Worm (Caenorhabditis elegans) whole organism, L4 larva: ENCODE results near the gene rmif-2.
A peak's percentile ranks its signal among the peaks of the same experiment; 100 is the strongest.
"Not testable (repeated sequence)": the region's sequence is repeated elsewhere in the genome, so short reads cannot be mapped to it uniquely, and the experiment has no call there.

Experiments used
- F10B5.3 ChIP-seq: sonication (generic microtip); optimal IDR thresholded peaks from 2 replicates; lab custom pipeline; 2016; ENCODE audit warnings: mild to moderate bottlenecking, missing genetic modification characterization, missing compliant biosample characterization
- F44E2.7 ChIP-seq: fragments of 200-800 bp; sonication (Bioruptor generic); IDR thresholded peaks from 2 replicates; pipeline ENCODE4 v2.1.2; 2022; ENCODE audit warnings: missing genetic modification characterization, missing compliant biosample characterization
- R02D3.7 ChIP-seq: fragments of 150-350 bp; sonication (generic microtip); optimal IDR thresholded peaks from 3 replicates; lab custom pipeline; 2014; ENCODE audit warnings: missing biosample characterization, missing genetic modification characterization
- Y105C5A.15 ChIP-seq: fragments of 200-800 bp; sonication (Bioruptor generic); IDR thresholded peaks from 2 replicates; pipeline ENCODE4 v1.3.6; 2022; ENCODE audit warnings: missing genetic modification characterization, missing compliant biosample characterization
- Y48G9A.11 ChIP-seq: fragments of 200-800 bp; sonication (Bioruptor generic); IDR thresholded peaks from 2 replicates; pipeline ENCODE4 v1.3.6; 2022; ENCODE audit warnings: missing genetic modification reagents, missing genetic modification characterization, missing compliant biosample characterization
- aha-1 ChIP-seq: fragments of 150-350 bp; peaks from one replicate; lab custom pipeline; 2014; ENCODE audit warnings: missing biosample characterization, missing genetic modification characterization
- aly-2 ChIP-seq: sonication (generic microtip); optimal IDR thresholded peaks from 2 replicates; lab custom pipeline; 2018; ENCODE audit warnings: missing biosample characterization, missing genetic modification characterization
- attf-4 ChIP-seq: sonication (generic microtip); optimal IDR thresholded peaks from 3 replicates; lab custom pipeline; 2017; ENCODE audit warnings: missing biosample characterization, missing genetic modification characterization
- ceh-20 ChIP-seq: fragments of 200-800 bp; sonication (Bioruptor generic); IDR thresholded peaks from 2 replicates; pipeline ENCODE4 v1.3.6; 2022; ENCODE audit warnings: missing genetic modification reagents, missing genetic modification characterization, missing compliant biosample characterization
- ceh-32 ChIP-seq: sonication (generic microtip); optimal IDR thresholded peaks from 2 replicates; lab custom pipeline; 2016; ENCODE audit warnings: mild to moderate bottlenecking, missing genetic modification characterization, missing compliant biosample characterization; ENCODE audit not compliant: poor library complexity
- ceh-62 ChIP-seq: sonication (generic microtip); optimal IDR thresholded peaks from 2 replicates; lab custom pipeline; 2017; ENCODE audit warnings: missing biosample characterization, missing genetic modification characterization
- ces-1 ChIP-seq: fragments of 150-350 bp; sonication (generic microtip); optimal IDR thresholded peaks from 4 replicates; lab custom pipeline; 2014; ENCODE audit warnings: missing biosample characterization, missing genetic modification reagents, missing genetic modification characterization
- ctbp-1 ChIP-seq: fragments of 200-800 bp; sonication (Bioruptor generic); IDR thresholded peaks from 2 replicates; pipeline ENCODE4 v1.3.6; 2022; ENCODE audit warnings: missing genetic modification reagents, missing genetic modification characterization, missing compliant biosample characterization
- daf-12 ChIP-seq: fragments of 150-350 bp; optimal IDR thresholded peaks from 2 replicates; lab custom pipeline; 2014; ENCODE audit warnings: missing biosample characterization, missing genetic modification reagents, missing genetic modification characterization
- daf-16 ChIP-seq, 3 experiments: sonication (generic microtip); optimal IDR thresholded peaks; 2 replicates each; lab custom pipeline; 2016 to 2017; ENCODE audit warnings: missing genetic modification characterization in 3 of 3, missing genetic modification reagents in 3 of 3, mild to moderate bottlenecking in 2 of 3, missing compliant biosample characterization in 2 of 3, missing biosample characterization in 1 of 3, moderate library complexity in 1 of 3
- daf-19 ChIP-seq: fragments of 200-800 bp; sonication (Bioruptor generic); conservative IDR thresholded peaks from 2 replicates; pipeline ENCODE4 v1.3.6; 2022; ENCODE audit warnings: missing genetic modification characterization, missing compliant biosample characterization
- daf-8 ChIP-seq: fragments of 200-800 bp; sonication (Bioruptor generic); IDR thresholded peaks from 2 replicates; pipeline ENCODE4 v1.3.6; 2022; ENCODE audit warnings: missing genetic modification characterization, missing compliant biosample characterization
- dmd-6 ChIP-seq: fragments of 200-800 bp; sonication (Bioruptor generic); IDR thresholded peaks from 2 replicates; pipeline ENCODE4 v1.3.6; 2022; ENCODE audit warnings: missing genetic modification reagents, missing genetic modification characterization, missing compliant biosample characterization
- dmd-9 ChIP-seq: fragments of 200-800 bp; sonication (Bioruptor generic); IDR thresholded peaks from 2 replicates; pipeline ENCODE4 v1.3.6; 2022; ENCODE audit warnings: missing genetic modification reagents, missing genetic modification characterization, missing compliant biosample characterization
- dve-1 ChIP-seq: sonication (generic microtip); optimal IDR thresholded peaks from 2 replicates; lab custom pipeline; 2017; ENCODE audit warnings: antibody characterized with exemption, mild to moderate bottlenecking, missing genetic modification characterization, missing compliant biosample characterization; ENCODE audit not compliant: insufficient read depth
- hif-1 ChIP-seq, 2 experiments: sonication (generic microtip); optimal IDR thresholded peaks; 2 replicates each; lab custom pipeline; 2016 to 2017; ENCODE audit warnings: missing compliant biosample characterization in 2 of 2, missing genetic modification characterization in 2 of 2, missing genetic modification reagents in 2 of 2, missing genotype in 2 of 2, mild to moderate bottlenecking in 1 of 2
- hlh-11 ChIP-seq: fragments of 200-800 bp; sonication (Bioruptor generic); optimal IDR thresholded peaks from 2 replicates; lab custom pipeline; 2018; ENCODE audit warnings: mild to moderate bottlenecking, missing genetic modification characterization, missing compliant biosample characterization
- hlh-30 ChIP-seq: sonication (generic microtip); optimal IDR thresholded peaks from 2 replicates; lab custom pipeline; 2017; ENCODE audit warnings: antibody characterized with exemption, mild to moderate bottlenecking, missing genetic modification characterization, missing compliant biosample characterization; ENCODE audit not compliant: insufficient read depth
- hmg-1.1 ChIP-seq: fragments of 200-800 bp; sonication (Bioruptor generic); IDR thresholded peaks from 2 replicates; pipeline ENCODE4 v1.3.6; 2022; ENCODE audit warnings: missing genetic modification reagents, missing genetic modification characterization, missing compliant biosample characterization
- jun-1 ChIP-seq: fragments of 150-350 bp; optimal IDR thresholded peaks from 2 replicates; lab custom pipeline; 2014; ENCODE audit warnings: missing biosample characterization, missing genetic modification reagents, missing genetic modification characterization
- lin-15B ChIP-seq: fragments of 150-350 bp; sonication (generic microtip); optimal IDR thresholded peaks from 3 replicates; lab custom pipeline; 2014; ENCODE audit warnings: missing biosample characterization, missing genetic modification characterization
- madf-5 ChIP-seq, 2 experiments: fragments of 200-800 bp; sonication (Bioruptor generic); IDR thresholded peaks; 2 replicates each; pipeline ENCODE4 v1.3.6; 2022; ENCODE audit warnings: missing compliant biosample characterization in 2 of 2, missing genetic modification characterization in 2 of 2
- mdl-1 ChIP-seq, 2 experiments: fragments of 150-350 bp in 1 of 2; sonication (generic microtip) in 1 of 2; optimal IDR thresholded peaks; 2 replicates each; lab custom pipeline; 2014 to 2017; ENCODE audit warnings: missing biosample characterization in 2 of 2, missing genetic modification characterization in 2 of 2
- mes-2 ChIP-seq: sonication (generic microtip); optimal IDR thresholded peaks from 2 replicates; lab custom pipeline; 2016; ENCODE audit warnings: missing genotype, mild to moderate bottlenecking, missing genetic modification characterization, missing compliant biosample characterization; ENCODE audit not compliant: poor library complexity, severe bottlenecking
- mxl-3 ChIP-seq: fragments of 200-800 bp; sonication (Bioruptor generic); optimal IDR thresholded peaks from 2 replicates; lab custom pipeline; 2018; ENCODE audit warnings: mild to moderate bottlenecking, missing genetic modification characterization, missing compliant biosample characterization
- nhr-111 ChIP-seq: fragments of 200-800 bp; sonication (Bioruptor generic); optimal IDR thresholded peaks from 2 replicates; lab custom pipeline; 2018; ENCODE audit warnings: mild to moderate bottlenecking, missing genetic modification characterization, missing compliant biosample characterization
- nhr-28 ChIP-seq: fragments of 150-350 bp; optimal IDR thresholded peaks from 2 replicates; lab custom pipeline; 2014; ENCODE audit warnings: missing biosample characterization, missing genetic modification characterization
- nhr-42 ChIP-seq: fragments of 200-800 bp; sonication (Bioruptor generic); IDR thresholded peaks from 2 replicates; pipeline ENCODE4 v1.3.6; 2022; ENCODE audit warnings: missing genetic modification characterization, missing compliant biosample characterization
- nhr-76 ChIP-seq: fragments of 150-350 bp; optimal IDR thresholded peaks from 2 replicates; lab custom pipeline; 2014; ENCODE audit warnings: missing biosample characterization, missing genetic modification characterization
- nhr-77 ChIP-seq: fragments of 150-350 bp; optimal IDR thresholded peaks from 2 replicates; lab custom pipeline; 2014; ENCODE audit warnings: missing biosample characterization, missing genetic modification characterization
- php-3 ChIP-seq: fragments of 200-800 bp; sonication (Bioruptor generic); IDR thresholded peaks from 2 replicates; pipeline ENCODE4 v1.3.6; 2022; ENCODE audit warnings: missing genetic modification reagents, missing genetic modification characterization, missing compliant biosample characterization
- pqm-1 ChIP-seq: sonication (generic microtip); optimal IDR thresholded peaks from 2 replicates; lab custom pipeline; 2017; ENCODE audit warnings: missing biosample characterization, missing genetic modification characterization
- saeg-2 ChIP-seq: fragments of 200-800 bp; sonication (Bioruptor generic); IDR thresholded peaks from 2 replicates; pipeline ENCODE4 v1.3.6; 2022; ENCODE audit warnings: missing genetic modification reagents, missing genetic modification characterization, missing compliant biosample characterization
- skn-1 ChIP-seq: fragments of 150-350 bp; optimal IDR thresholded peaks from 2 replicates; lab custom pipeline; 2014; ENCODE audit warnings: missing biosample characterization, missing genetic modification characterization
- spr-3 ChIP-seq: fragments of 200-800 bp; sonication (Bioruptor generic); optimal IDR thresholded peaks from 2 replicates; lab custom pipeline; 2018; ENCODE audit warnings: mild to moderate bottlenecking, missing genetic modification characterization, missing compliant biosample characterization
- vab-7 ChIP-seq: fragments of 200-800 bp; sonication (Bioruptor generic); IDR thresholded peaks from 2 replicates; pipeline ENCODE4 v1.3.6; 2022; ENCODE audit warnings: missing genetic modification reagents, missing genetic modification characterization, missing compliant biosample characterization
- zag-1 ChIP-seq: fragments of 150-350 bp; optimal IDR thresholded peaks from 2 replicates; lab custom pipeline; 2014; ENCODE audit warnings: missing biosample characterization, missing genetic modification characterization
- zfp-2 ChIP-seq: sonication (generic microtip); optimal IDR thresholded peaks from 2 replicates; lab custom pipeline; 2016; ENCODE audit warnings: mild to moderate bottlenecking, missing genetic modification characterization, missing compliant biosample characterization
- ztf-11 ChIP-seq: fragments of 150-350 bp; optimal IDR thresholded peaks from 2 replicates; lab custom pipeline; 2014; ENCODE audit warnings: missing biosample characterization, missing genetic modification characterization

Gene rmif-2

ce11 chrIV:1182292-1182691 is at the start of gene rmif-2:
Gene rmif-2 (plus strand): TSS chrIV:1182592.
- TF ChIP-seq nhr-42; lin-15B (tag; lab: Kevin White, UChicago); nhr-76 (tag; lab: Kevin White, UChicago): not testable (repeated sequence)

DNA sequence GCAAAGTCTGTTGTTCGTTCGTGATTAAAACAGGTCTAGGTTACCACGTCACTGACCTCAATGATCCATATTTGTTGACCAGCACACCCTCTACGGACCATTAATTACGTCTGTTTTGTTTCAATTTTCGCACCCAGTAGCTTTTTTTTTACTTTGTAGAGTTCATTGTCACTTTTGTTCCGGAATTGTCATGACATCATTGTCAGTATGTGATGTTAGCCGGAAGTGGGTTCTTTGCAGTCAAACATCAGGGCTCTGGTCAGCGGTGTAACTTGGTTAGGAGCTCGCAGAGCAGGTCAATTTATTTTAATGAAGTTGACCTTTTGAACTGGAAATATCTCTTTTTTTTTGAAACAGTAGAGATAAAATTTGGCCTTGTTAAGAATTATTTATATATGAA is 45.7 kb upstream of the rmif-2 start, which contains the start of gene C44B12.6:
C44B12.6 (minus strand) TSS at position 101 of the 400 bp plus-strand sequence.
- no peak for TF ChIP-seq ctbp-1 (GFP tag; lab: Robert Waterston, UW)
- peak; percentile 38 for TF ChIP-seq aha-1 (tag; lab: Kevin White, UChicago)

- TF ChIP-seq mes-2 (tag; lab: Kevin White, UChicago) (no peak), nhr-77 (peak; percentile 26), spr-3 (GFP tag; lab: Kevin White, UChicago) (no peak), dmd-6 (GFP tag; lab: Robert Waterston, UW) (peak; percentile 86), lin-15B (tag; lab: Kevin White, UChicago) (no peak), nhr-42 (no peak), skn-1 (no peak), dmd-9 (no peak), zag-1 (tag; lab: Kevin White, UChicago) (no peak), R02D3.7 (tag; lab: Kevin White, UChicago) (no peak), Y105C5A.15 (GFP tag; lab: Robert Waterston, UW) (no peak), aha-1 (tag; lab: Kevin White, UChicago) (no peak), aly-2 (tag; lab: Kevin White, UChicago) (no peak), hif-1 (tag; optimal IDR thresholded peaks at IDR 0.05; lab: Kevin White, UChicago) (no peak), daf-19 (no peak), ces-1 (GFP tag; lab: Kevin White, UChicago) (no peak), mxl-3 (GFP tag; lab: Kevin White, UChicago) (no peak), hlh-30 (tag; lab: Kevin White, UChicago) (no peak), dve-1 (tag; lab: Kevin White, UChicago) (peak; percentile 45), vab-7 (GFP tag; lab: Robert Waterston, UW) (no peak), saeg-2 (GFP tag; lab: Robert Waterston, UW) (no peak), hlh-11 (tag; lab: Kevin White, UChicago) (peak; percentile 59), daf-16 (GFP tag; optimal IDR thresholded peaks at IDR 0.05; lab: Kevin White, UChicago) (no peak), daf-16 (tag; optimal IDR thresholded peaks at IDR 0.05; lab: Kevin White, UChicago) (peak; percentile 93), attf-4 (tag; lab: Kevin White, UChicago) (no peak), ceh-20 (GFP tag; lab: Robert Waterston, UW) (no peak), ztf-11 (tag; lab: Kevin White, UChicago) (no peak), madf-5 (GFP tag; IDR thresholded peaks at IDR 0.05; lab: Robert Waterston, UW) (no peak), nhr-76 (tag; lab: Kevin White, UChicago) (no peak), php-3 (GFP tag; lab: Robert Waterston, UW) (no peak), nhr-28 (tag; lab: Kevin White, UChicago) (peak; percentile 92), ceh-32 (tag; lab: Kevin White, UChicago) (no peak), pqm-1 (tag; lab: Kevin White, UChicago) (peak; percentile 93), jun-1 (tag; lab: Kevin White, UChicago) (no peak), F44E2.7 (GFP tag; lab: Robert Waterston, UW) (no peak), hmg-1.1 (no peak), Y48G9A.11 (GFP tag; lab: Robert Waterston, UW) (no peak), nhr-111 (GFP tag; lab: Kevin White, UChicago) (no peak), zfp-2 (tag; lab: Kevin White, UChicago) (no peak), daf-12 (tag; lab: Kevin White, UChicago) (no peak), F10B5.3 (tag; lab: Kevin White, UChicago) (no peak), mdl-1 (tag; optimal IDR thresholded peaks at IDR 0.05; lab: Kevin White, UChicago) (peak in 1 of 2 experiments; percentile 30), daf-8 (GFP tag; lab: Robert Waterston, UW) (no peak), ceh-62 (tag; lab: Kevin White, UChicago) (no peak)
- TF ChIP-seq, all 104 proteins: peak for 8
These were observed 34.8 kb upstream of the rmif-2 start for ce11 chrIV:1147594-1147993.
